Worm (Caenorhabditis elegans): ENCODE data around the gene srz-62.

The srz-62 gene

ce11 chrIV:3875260-3875659 is 25.0 kb upstream of the srz-62 start:
- TF ChIP-seq ceh-82 (tag; optimal IDR thresholded peaks at IDR 0.05) = no peak
- peak; percentile 66 for TF ChIP-seq fos-1 (tag; optimal IDR thresholded peaks at IDR 0.05)
- no peak for TF ChIP-seq nhr-43 (tag; optimal IDR thresholded peaks at IDR 0.05; ENCODE audit: poor library complexity, severe bottlenecking)
- TF ChIP-seq pqm-1 (tag; optimal IDR thresholded peaks at IDR 0.05) = peak; percentile 31
- TF ChIP-seq nhr-28 (tag; optimal IDR thresholded peaks at IDR 0.05) = no peak
- peak; percentile 22 for TF ChIP-seq snpc-4 (tag; optimal IDR thresholded peaks at IDR 0.05)
- TF ChIP-seq elt-1 (tag; optimal IDR thresholded peaks at IDR 0.05) = no peak
- peak; percentile 30 for TF ChIP-seq lin-15B (tag; optimal IDR thresholded peaks at IDR 0.05)
- peak; percentile 63 for TF ChIP-seq egl-27 (tag; optimal IDR thresholded peaks at IDR 0.05)
- peak; percentile 80 for TF ChIP-seq pha-4 (tag; optimal IDR thresholded peaks at IDR 0.05)
- peak; percentile 66 for TF ChIP-seq lin-39 (tag; optimal IDR thresholded peaks at IDR 0.05)
- TF ChIP-seq nhr-23 (tag; optimal IDR thresholded peaks at IDR 0.05) = peak; percentile 31
- peak; percentile 85 for TF ChIP-seq jun-1 (tag; optimal IDR thresholded peaks at IDR 0.05)
- peak; percentile 12 for TF ChIP-seq nfya-1 (tag; optimal IDR thresholded peaks at IDR 0.05; ENCODE audit: insufficient read depth)
- TF ChIP-seq elt-2 (tag; optimal IDR thresholded peaks at IDR 0.05) = peak; percentile 19
- peak; percentile 100 for TF ChIP-seq egl-5 (tag; optimal IDR thresholded peaks at IDR 0.05)
- TF ChIP-seq nhr-76 (tag; optimal IDR thresholded peaks at IDR 0.05) = no peak

ce11 chrIV:3876955-3877354 is 23.3 kb upstream of the srz-62 start:
- no peak for TF ChIP-seq ceh-82 (tag; optimal IDR thresholded peaks at IDR 0.05)
- no peak for TF ChIP-seq nhr-23 (tag; optimal IDR thresholded peaks at IDR 0.05)

- TF ChIP-seq elt-2 (tag; optimal IDR thresholded peaks at IDR 0.05) (peak; percentile 84), fkh-10 (GFP tag; optimal IDR thresholded peaks at IDR 0.05) (no peak), pqm-1 (tag; optimal IDR thresholded peaks at IDR 0.05) (peak; percentile 8), ceh-82 (tag; optimal IDR thresholded peaks at IDR 0.05) (no peak), pha-4 (tag; optimal IDR thresholded peaks at IDR 0.05) (no peak), aly-2 (tag; optimal IDR thresholded peaks at IDR 0.05) (no peak), tbx-2 (tag; optimal IDR thresholded peaks at IDR 0.05) (no peak), nhr-23 (tag; optimal IDR thresholded peaks at IDR 0.05) (no peak), ztf-4 (tag; optimal IDR thresholded peaks at IDR 0.05) (no peak), eor-1 (tag; optimal IDR thresholded peaks at IDR 0.05) (no peak), nhr-76 (tag; optimal IDR thresholded peaks at IDR 0.05) (no peak), lsy-12 (tag; optimal IDR thresholded peaks at IDR 0.05) (no peak), unc-62 (GFP tag; optimal IDR thresholded peaks at IDR 0.05) (no peak), hmg-11 (tag; optimal IDR thresholded peaks at IDR 0.05) (no peak)
Measured at ce11 chrIV:3878283-3878938, 21.9 kb upstream of the srz-62 start, which contains the start of gene F37C4.6. Gene F37C4.6 (minus strand): TSS chrIV:3878333.

- TF ChIP-seq ZK546.5 (tag; optimal IDR thresholded peaks at IDR 0.05) (no peak), mdl-1 (tag; optimal IDR thresholded peaks at IDR 0.05) (no peak), egl-5 (tag; optimal IDR thresholded peaks at IDR 0.05) (no peak), ceh-28 (tag; optimal IDR thresholded peaks at IDR 0.05) (no peak), jun-1 (tag; optimal IDR thresholded peaks at IDR 0.05) (no peak), lin-39 (tag; optimal IDR thresholded peaks at IDR 0.05) (no peak), ceh-9 (tag; optimal IDR thresholded peaks at IDR 0.05) (no peak), fkh-10 (GFP tag; optimal IDR thresholded peaks at IDR 0.05) (no peak), nhr-67 (tag; optimal IDR thresholded peaks at IDR 0.05) (no peak), nhr-11 (tag; optimal IDR thresholded peaks at IDR 0.05) (no peak), aly-2 (tag; optimal IDR thresholded peaks at IDR 0.05) (no peak), ceh-82 (tag; optimal IDR thresholded peaks at IDR 0.05) (no peak), mml-1 (tag; optimal IDR thresholded peaks at IDR 0.05) (no peak), zag-1 (tag; optimal IDR thresholded peaks at IDR 0.05) (no peak), ztf-4 (tag; optimal IDR thresholded peaks at IDR 0.05) (no peak)
Measured at ce11 chrIV:3881119-3881518, 19.2 kb upstream of the srz-62 start, which contains the start of the genes F37C4.8 and oac-23. Gene F37C4.8 (minus strand): TSS chrIV:3881219. Gene oac-23 (plus strand): TSS chrIV:3881441.

- TF ChIP-seq jun-1 (tag; optimal IDR thresholded peaks at IDR 0.05) (no peak), ceh-82 (tag; optimal IDR thresholded peaks at IDR 0.05) (no peak), ztf-4 (tag; optimal IDR thresholded peaks at IDR 0.05) (no peak), nhr-76 (tag; optimal IDR thresholded peaks at IDR 0.05) (no peak), ceh-28 (tag; optimal IDR thresholded peaks at IDR 0.05) (no peak), nhr-12 (tag; optimal IDR thresholded peaks at IDR 0.05) (no peak), lsy-12 (tag; optimal IDR thresholded peaks at IDR 0.05) (no peak), pqm-1 (tag; optimal IDR thresholded peaks at IDR 0.05) (no peak), nhr-28 (tag; optimal IDR thresholded peaks at IDR 0.05) (no peak), nhr-25 (tag; optimal IDR thresholded peaks at IDR 0.05) (no peak), lin-39 (tag; optimal IDR thresholded peaks at IDR 0.05) (no peak), nhr-43 (tag; optimal IDR thresholded peaks at IDR 0.05; ENCODE audit: poor library complexity, severe bottlenecking) (no peak), ZK546.5 (tag; optimal IDR thresholded peaks at IDR 0.05) (no peak), nhr-67 (tag; optimal IDR thresholded peaks at IDR 0.05) (no peak), lin-15B (tag; optimal IDR thresholded peaks at IDR 0.05) (no peak), elt-3 (tag; optimal IDR thresholded peaks at IDR 0.05) (no peak)
Measured at ce11 chrIV:3885369-3885768, 14.9 kb upstream of the srz-62 start, which contains the start of gene oac-22. Gene oac-22 (plus strand): TSS chrIV:3885669.
